Fruit fly (Drosophila melanogaster): ENCODE data around the gene CG3597.

Gene CG3597

dm6 chr2L:2357228-2357656, 14.1 kb downstream of the CG3597 start, which contains the start of gene CG9967:
TSS of gene CG9967 (minus strand) at chr2L:2357356.
- TF ChIP-seq CG17801 (GFP tag; optimal IDR thresholded peaks at IDR 0.05; ENCODE audit: partially characterized antibody), result peak; percentile 46

DNA sequence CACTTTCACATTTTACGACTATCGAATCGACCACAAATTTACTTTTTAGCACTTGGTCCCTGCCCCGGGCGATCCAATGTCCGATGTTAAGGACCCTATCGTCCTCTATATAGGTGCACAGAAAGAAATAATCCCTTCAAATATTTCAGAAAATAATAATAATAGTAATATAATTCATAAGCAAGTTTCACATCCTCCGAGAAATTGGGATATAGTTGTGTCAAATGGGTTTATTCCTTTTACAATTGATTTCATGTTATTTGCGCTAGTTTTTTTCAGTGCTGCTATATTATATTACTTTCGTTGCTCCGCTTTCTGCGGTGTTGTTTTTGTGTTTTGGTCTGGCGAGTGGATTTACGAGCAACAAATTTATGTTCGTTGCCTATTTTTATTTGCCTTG, 22.8 kb downstream of the CG3597 start:
- TF ChIP-seq CG17801 (GFP tag; optimal IDR thresholded peaks at IDR 0.05; ENCODE audit: partially characterized antibody), result no peak
